Worm (Caenorhabditis elegans) whole organism, L2 larva: ENCODE data around the gene cht-2.
A peak's percentile ranks its signal among the peaks of the same experiment; 100 is the strongest.

Experiments
- F13H6.1 ChIP-seq: sonication (generic microtip); optimal IDR thresholded peaks from 2 replicates; lab custom pipeline; 2016; ENCODE audit warnings: missing genetic modification characterization, missing compliant biosample characterization
- R02D3.7 ChIP-seq: fragments of 150-350 bp; optimal IDR thresholded peaks from 2 replicates; lab custom pipeline; 2014; ENCODE audit warnings: missing biosample characterization, missing genetic modification characterization
- alr-1 ChIP-seq: fragments of 150-350 bp; optimal IDR thresholded peaks from 2 replicates; lab custom pipeline; 2014; ENCODE audit warnings: missing biosample characterization, missing genetic modification characterization
- aly-2 ChIP-seq: fragments of 150-350 bp; optimal IDR thresholded peaks from 2 replicates; lab custom pipeline; 2014; ENCODE audit warnings: missing biosample characterization, missing genetic modification characterization
- ama-1 ChIP-seq: fragments of 150-350 bp; optimal IDR thresholded peaks from 2 replicates; lab custom pipeline; 2018; ENCODE audit warnings: inconsistent platforms
- blmp-1 ChIP-seq: sonication (generic microtip); optimal IDR thresholded peaks from 2 replicates; lab custom pipeline; 2017; ENCODE audit warnings: missing genetic modification characterization, mild to moderate bottlenecking, missing compliant biosample characterization, antibody characterized with exemption, moderate library complexity; ENCODE audit not compliant: insufficient read depth
- ceh-16 ChIP-seq: fragments of 150-350 bp; optimal IDR thresholded peaks from 2 replicates; lab custom pipeline; 2014; ENCODE audit warnings: missing biosample characterization, missing genetic modification characterization
- ceh-82 ChIP-seq: fragments of 150-350 bp; optimal IDR thresholded peaks from 2 replicates; lab custom pipeline; 2014; ENCODE audit warnings: missing biosample characterization, missing genetic modification characterization
- crh-2 ChIP-seq: sonication (generic microtip); optimal IDR thresholded peaks from 2 replicates; lab custom pipeline; 2017; ENCODE audit warnings: missing biosample characterization, missing genetic modification characterization
- egl-27 ChIP-seq: sonication (generic microtip); optimal IDR thresholded peaks from 3 replicates; lab custom pipeline; 2017; ENCODE audit warnings: missing biosample characterization, missing genetic modification reagents, missing genetic modification characterization
- fos-1 ChIP-seq: fragments of 150-350 bp; optimal IDR thresholded peaks from 2 replicates; lab custom pipeline; 2014; ENCODE audit warnings: missing biosample characterization, missing genetic modification characterization
- gmeb-1 ChIP-seq: fragments of 150-350 bp; optimal IDR thresholded peaks from 2 replicates; lab custom pipeline; 2014; ENCODE audit warnings: missing biosample characterization, missing genetic modification characterization
- lin-13 ChIP-seq: fragments of 150-350 bp; optimal IDR thresholded peaks from 2 replicates; lab custom pipeline; 2014; ENCODE audit warnings: missing biosample characterization, missing genetic modification reagents, missing genetic modification characterization
- lsy-2 ChIP-seq, 2 experiments: fragments of 150-350 bp in 1 of 2; sonication (generic microtip) in 1 of 2; optimal IDR thresholded peaks; 2 replicates each; lab custom pipeline; 2014 to 2017; ENCODE audit warnings: missing biosample characterization in 2 of 2, missing genetic modification characterization in 2 of 2
- mdl-1 ChIP-seq, 2 experiments: fragments of 150-350 bp in 1 of 2; sonication (generic microtip) in 1 of 2; optimal IDR thresholded peaks; 2 replicates each; lab custom pipeline; 2017; ENCODE audit warnings: missing biosample characterization in 2 of 2, missing genetic modification characterization in 2 of 2
- nhr-10 ChIP-seq: sonication (generic microtip); optimal IDR thresholded peaks from 2 replicates; lab custom pipeline; 2017; ENCODE audit warnings: missing biosample characterization, missing genetic modification characterization
- nhr-11 ChIP-seq: fragments of 150-350 bp; optimal IDR thresholded peaks from 2 replicates; lab custom pipeline; 2014; ENCODE audit warnings: missing biosample characterization, missing genetic modification characterization
- nhr-129 ChIP-seq: fragments of 150-350 bp; optimal IDR thresholded peaks from 2 replicates; lab custom pipeline; 2014; ENCODE audit warnings: missing biosample characterization, missing genetic modification characterization
- nhr-21 ChIP-seq: fragments of 150-350 bp; optimal IDR thresholded peaks from 2 replicates; lab custom pipeline; 2014; ENCODE audit warnings: missing biosample characterization, missing genetic modification characterization
- nhr-23 ChIP-seq: fragments of 150-350 bp; optimal IDR thresholded peaks from 2 replicates; lab custom pipeline; 2014; ENCODE audit warnings: missing biosample characterization, missing genetic modification reagents, missing genetic modification characterization
- nhr-237 ChIP-seq: fragments of 150-350 bp; optimal IDR thresholded peaks from 2 replicates; lab custom pipeline; 2014; ENCODE audit warnings: missing biosample characterization, missing genetic modification characterization
- nhr-25 ChIP-seq: fragments of 150-350 bp; sonication (generic microtip); optimal IDR thresholded peaks from 3 replicates; lab custom pipeline; 2014; ENCODE audit warnings: missing biosample characterization, missing genetic modification characterization
- nhr-6 ChIP-seq: fragments of 150-350 bp; optimal IDR thresholded peaks from 2 replicates; lab custom pipeline; 2014; ENCODE audit warnings: missing biosample characterization, missing genetic modification characterization
- nhr-77 ChIP-seq: fragments of 150-350 bp; optimal IDR thresholded peaks from 2 replicates; lab custom pipeline; 2014; ENCODE audit warnings: missing biosample characterization, missing genetic modification characterization
- sem-4 ChIP-seq: fragments of 150-350 bp; optimal IDR thresholded peaks from 2 replicates; lab custom pipeline; 2014; ENCODE audit warnings: missing biosample characterization, missing genetic modification reagents, missing genetic modification characterization
- sma-3 ChIP-seq: sonication (generic microtip); optimal IDR thresholded peaks from 2 replicates; lab custom pipeline; 2016; ENCODE audit warnings: missing genetic modification reagents, missing genetic modification characterization, missing compliant biosample characterization
- sma-9 ChIP-seq, 2 experiments: fragments of 150-350 bp in 1 of 2; sonication (generic microtip) in 1 of 2; optimal IDR thresholded peaks; 2 replicates each; lab custom pipeline; 2014 to 2016; ENCODE audit warnings: missing genetic modification characterization in 2 of 2, mild to moderate bottlenecking in 1 of 2, missing biosample characterization in 1 of 2, missing compliant biosample characterization in 1 of 2, missing genetic modification reagents in 1 of 2, moderate library complexity in 1 of 2
- unc-39 ChIP-seq: fragments of 150-350 bp; optimal IDR thresholded peaks from 2 replicates; lab custom pipeline; 2014; ENCODE audit warnings: missing biosample characterization, missing genetic modification characterization
- unc-55 ChIP-seq: fragments of 150-350 bp; sonication (generic microtip); optimal IDR thresholded peaks from 3 replicates; lab custom pipeline; 2014; ENCODE audit warnings: missing biosample characterization, missing genetic modification reagents, missing genetic modification characterization
- ztf-4 ChIP-seq: fragments of 150-350 bp; optimal IDR thresholded peaks from 2 replicates; lab custom pipeline; 2014; ENCODE audit warnings: missing biosample characterization, missing genetic modification characterization

cht-2 gene

ce11 chrII:8525133-8525736 lies 4.5 kb downstream of the cht-2 start, which contains the start of the genes prp-9 and mrps-18B:
prp-9 (minus strand) TSS chrII:8525396.
mrps-18B (plus strand) TSS chrII:8525681.
- peak; percentile 28 for TF ChIP-seq gmeb-1 (tag; lab: Kevin White, UChicago)
- no peak for TF ChIP-seq mdl-1 (tag; optimal IDR thresholded peaks at IDR 0.05; lab: Kevin White, UChicago)
- no peak for TF ChIP-seq ztf-4 (tag; lab: Kevin White, UChicago)
- TF ChIP-seq sma-9 (GFP tag; optimal IDR thresholded peaks at IDR 0.05; lab: Kevin White, UChicago) = peak; percentile 16
- no peak for TF ChIP-seq sma-9 (tag; optimal IDR thresholded peaks at IDR 0.05; lab: Kevin White, UChicago)
- TF ChIP-seq sem-4 = peak; percentile 11
- peak; percentile 57 for TF ChIP-seq unc-55 (GFP tag; lab: Kevin White, UChicago)
- peak in 1 of 2 experiments; percentile 74 for TF ChIP-seq lsy-2 (tag; optimal IDR thresholded peaks at IDR 0.05; lab: Kevin White, UChicago)
- peak; percentile 13 for TF ChIP-seq sma-3 (GFP tag; lab: Kevin White, UChicago)
- TF ChIP-seq nhr-6 (tag; lab: Kevin White, UChicago) = no peak
- TF ChIP-seq ama-1 = no peak
- TF ChIP-seq crh-2 (tag; lab: Kevin White, UChicago) = peak; percentile 15
- TF ChIP-seq F13H6.1 (tag; lab: Kevin White, UChicago) = peak; percentile 34

- TF ChIP-seq ceh-82 (tag; lab: Kevin White, UChicago) = no peak
- no peak for TF ChIP-seq nhr-21 (tag; lab: Kevin White, UChicago)
- no peak for TF ChIP-seq nhr-6 (tag; lab: Kevin White, UChicago)
- TF ChIP-seq nhr-25 (tag; lab: Kevin White, UChicago) = peak; percentile 54
These were observed 8.5 kb downstream of the cht-2 start for ce11 chrII:8529176-8529698.

ce11 chrII:8531181-8531759 lies 10.5 kb downstream of the cht-2 start, which contains the start of gene gldi-7:
gldi-7 (minus strand) TSS chrII:8531222.
- TF ChIP-seq alr-1 (no peak), egl-27 (tag; lab: Kevin White, UChicago) (no peak), aly-2 (tag; lab: Kevin White, UChicago) (no peak), ceh-16 (tag; lab: Kevin White, UChicago) (no peak), nhr-11 (tag; lab: Kevin White, UChicago) (no peak), nhr-237 (tag; lab: Kevin White, UChicago) (no peak), R02D3.7 (tag; lab: Kevin White, UChicago) (no peak), nhr-10 (tag; lab: Kevin White, UChicago) (no peak), fos-1 (tag; lab: Kevin White, UChicago) (peak; percentile 67)

ce11 chrII:8532015-8532414 lies 11.3 kb downstream of the cht-2 start:
- TF ChIP-seq ceh-82 (tag; lab: Kevin White, UChicago) (no peak), blmp-1 (peak; percentile 28), nhr-129 (tag; lab: Kevin White, UChicago) (peak; percentile 32), crh-2 (tag; lab: Kevin White, UChicago) (no peak)
- TF ChIP-seq, all 48 proteins: peak for 2

- TF ChIP-seq nhr-23 (tag; lab: Kevin White, UChicago) = no peak
- no peak for TF ChIP-seq ceh-16 (tag; lab: Kevin White, UChicago)
- no peak for TF ChIP-seq lin-13 (GFP tag; lab: Kevin White, UChicago)
- no peak for TF ChIP-seq unc-39 (tag; lab: Kevin White, UChicago)
- no peak for TF ChIP-seq nhr-77
- TF ChIP-seq egl-27 (tag; lab: Kevin White, UChicago) = no peak
These were observed 15.3 kb downstream of the cht-2 start, which contains the start of gene W01C9.2 for ce11 chrII:8536060-8536459. W01C9.2 (plus strand) TSS chrII:8536360.

ce11 chrII:8540412-8540811 lies 19.7 kb downstream of the cht-2 start, which contains the start of gene pqn-73:
pqn-73 (plus strand) TSS chrII:8540712.
- no peak for TF ChIP-seq nhr-11 (tag; lab: Kevin White, UChicago)
